Worm (Caenorhabditis elegans) whole organism, L4/young adult: ENCODE results near the gene srh-15.

Experiments used
- W03F9.2 ChIP-seq: fragments of 150-350 bp; optimal IDR thresholded peaks from 2 replicates; lab custom pipeline; 2014; ENCODE audit warnings: missing biosample characterization, missing genetic modification characterization
- dao-5 ChIP-seq: sonication (generic microtip); optimal IDR thresholded peaks from 2 replicates; lab custom pipeline; 2016; ENCODE audit warnings: missing genotype, missing genetic modification characterization, moderate library complexity, missing compliant biosample characterization
- him-1 ChIP-seq: sonication (generic microtip); optimal IDR thresholded peaks from 2 replicates; lab custom pipeline; 2016; ENCODE audit warnings: missing genotype, missing genetic modification reagents, missing genetic modification characterization, missing compliant biosample characterization

The srh-15 gene

DNA sequence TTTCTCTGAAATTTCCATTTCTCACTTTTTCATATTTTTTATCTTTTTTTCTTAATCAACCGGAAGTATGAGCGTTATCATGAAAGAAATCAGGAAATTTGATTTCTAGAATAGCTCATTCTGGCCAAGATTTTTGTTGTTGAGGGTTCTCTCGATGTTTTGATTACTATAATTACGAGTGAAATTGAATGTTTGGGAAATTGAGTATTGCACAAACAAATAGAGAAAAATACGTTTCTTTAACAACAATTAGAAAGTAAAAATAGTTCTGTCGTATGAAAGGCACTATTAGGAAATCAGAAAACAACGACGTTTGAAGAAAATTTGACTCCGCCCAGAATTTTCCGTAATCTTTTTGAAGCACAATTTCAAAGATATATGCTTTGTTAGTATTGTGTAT, 21.4 kb upstream of the srh-15 start:
- TF ChIP-seq dao-5 (tag; lab: Kevin White, UChicago) (no peak), W03F9.2 (tag; lab: Kevin White, UChicago) (no peak), him-1 (tag; lab: Kevin White, UChicago) (no peak)

ce11 chrV:13300492-13300891, 20.3 kb upstream of the srh-15 start:
- TF ChIP-seq W03F9.2 (tag; lab: Kevin White, UChicago) (no peak), him-1 (tag; lab: Kevin White, UChicago) (no peak), dao-5 (tag; lab: Kevin White, UChicago) (no peak)

DNA sequence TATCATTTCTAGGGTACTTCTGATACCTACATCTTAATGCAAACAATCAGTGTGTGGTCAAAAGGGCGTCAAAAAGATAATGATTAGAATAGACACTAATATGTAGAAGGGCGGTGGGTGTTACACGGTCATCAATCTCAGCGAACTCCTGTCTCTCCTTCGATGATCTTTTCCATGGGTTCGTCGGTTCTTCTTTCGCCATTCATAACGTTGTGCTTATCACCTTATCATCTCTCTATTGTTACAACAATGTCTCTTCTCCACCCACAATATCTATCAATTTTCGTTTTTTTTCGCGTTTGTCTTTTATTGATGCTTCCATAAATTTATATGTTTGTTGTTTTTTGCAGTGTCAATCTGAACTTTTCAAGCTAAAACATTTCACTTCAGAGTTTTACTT, 19.3 kb upstream of the srh-15 start, which contains the start of gene ceh-79:
ceh-79 (plus strand) TSS at position 391 of the 400 bp plus-strand sequence.
- no peak for TF ChIP-seq him-1 (tag; lab: Kevin White, UChicago)
- TF ChIP-seq dao-5 (tag; lab: Kevin White, UChicago) = no peak
- no peak for TF ChIP-seq W03F9.2 (tag; lab: Kevin White, UChicago)

DNA sequence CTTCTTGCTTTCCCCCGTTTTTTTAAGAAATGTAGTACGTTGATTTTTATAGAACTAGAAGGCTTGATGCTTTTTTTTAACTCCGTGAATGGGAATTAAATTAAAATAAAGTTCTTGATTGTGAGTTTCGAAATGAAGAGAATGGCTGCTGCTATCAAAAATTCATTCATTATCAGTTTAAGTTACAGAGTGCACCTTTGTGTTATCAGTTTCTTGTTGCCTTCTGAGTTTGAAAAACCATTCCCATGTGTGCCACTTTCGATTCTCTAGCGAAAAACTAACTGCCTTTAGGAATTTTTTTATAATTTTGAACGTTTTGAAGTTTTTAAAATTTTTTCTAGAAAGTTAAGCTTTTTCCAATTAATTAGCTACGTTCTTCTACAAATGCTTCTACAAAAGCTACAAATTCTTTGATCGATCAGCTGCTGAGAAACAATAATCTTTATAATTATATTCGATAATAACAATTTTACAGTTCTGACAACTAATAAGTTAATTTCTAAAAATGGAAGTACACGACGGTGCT, 16.1 kb upstream of the srh-15 start, which contains the start of gene C26E1.2:
C26E1.2 (plus strand) TSS at position 476 of the 526 bp plus-strand sequence.
- TF ChIP-seq dao-5 (tag; lab: Kevin White, UChicago) (no peak), him-1 (tag; lab: Kevin White, UChicago) (no peak), W03F9.2 (tag; lab: Kevin White, UChicago) (no peak)

DNA sequence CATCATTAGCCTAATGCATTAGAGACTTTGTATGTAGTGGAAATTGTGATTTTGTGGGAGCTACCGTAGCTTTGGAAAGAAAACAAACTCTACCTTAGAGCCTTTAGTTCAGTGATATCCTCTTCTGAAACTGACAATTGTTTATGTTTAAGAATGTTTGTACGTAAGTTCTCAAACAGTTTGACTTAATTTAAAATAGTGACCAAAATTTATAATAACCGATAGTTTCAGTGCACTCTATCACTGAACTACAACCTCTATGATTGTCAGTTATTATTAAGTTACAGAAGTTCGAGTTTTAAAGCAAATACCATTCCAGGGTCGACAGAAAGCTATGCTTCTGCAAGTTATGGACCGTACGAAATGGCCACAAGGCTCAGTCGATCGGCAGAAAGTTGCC, 12.2 kb upstream of the srh-15 start, which contains the start of gene C50B6.1:
C50B6.1 (plus strand) TSS at position 301 of the 400 bp plus-strand sequence.
- TF ChIP-seq W03F9.2 (tag; lab: Kevin White, UChicago) (no peak), him-1 (tag; lab: Kevin White, UChicago) (no peak), dao-5 (tag; lab: Kevin White, UChicago) (no peak)

- no peak for TF ChIP-seq dao-5 (tag; lab: Kevin White, UChicago)
- no peak for TF ChIP-seq W03F9.2 (tag; lab: Kevin White, UChicago)
- no peak for TF ChIP-seq him-1 (tag; lab: Kevin White, UChicago)
Observed at ce11 chrV:13309806-13310205, 11.0 kb upstream of the srh-15 start.

- TF ChIP-seq dao-5 (tag; lab: Kevin White, UChicago) (no peak), W03F9.2 (tag; lab: Kevin White, UChicago) (peak; percentile 52)
Observed at ce11 chrV:13312210-13312676, 8.5 kb upstream of the srh-15 start, which contains the start of gene nasp-2. TSS of gene nasp-2 (minus strand) at chrV:13312260.

- no peak for TF ChIP-seq him-1 (tag; lab: Kevin White, UChicago)
- peak; percentile 78 for TF ChIP-seq W03F9.2 (tag; lab: Kevin White, UChicago)
Observed at ce11 chrV:13313045-13313623, 7.6 kb upstream of the srh-15 start, which contains the start of gene C50B6.3. TSS of gene C50B6.3 (plus strand) at chrV:13313573.

DNA sequence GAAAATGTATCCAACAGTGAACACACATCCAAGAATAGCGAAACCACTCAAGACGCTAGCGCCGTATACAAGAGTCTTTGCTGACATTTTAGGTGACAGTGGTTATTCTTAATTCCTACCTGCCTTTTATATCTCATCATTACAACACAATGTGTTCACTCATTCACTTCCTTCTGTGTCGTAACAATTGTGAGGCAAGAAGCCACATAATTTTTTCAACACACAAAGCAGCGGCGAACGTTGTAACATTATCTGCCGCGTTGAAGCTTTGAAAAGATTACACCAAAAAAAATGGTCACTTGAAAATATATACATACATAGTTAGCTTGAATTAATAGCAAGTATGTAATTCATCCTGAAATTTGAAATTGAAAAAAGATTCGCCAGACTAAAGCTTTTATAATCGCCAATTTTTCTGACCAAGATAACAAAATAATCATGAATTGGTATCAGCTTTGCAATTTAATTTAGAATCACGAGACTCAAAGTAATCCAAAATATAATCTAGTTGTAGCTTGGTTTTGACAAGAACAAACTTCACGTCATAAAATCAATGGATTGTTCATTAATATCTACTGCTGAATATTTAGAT, 2.8 kb upstream of the srh-15 start, which contains the start of the genes col-161 and srh-18:
col-161 (minus strand) TSS at position 101 of the 592 bp plus-strand sequence.
srh-18 (plus strand) TSS at position 542 of the 592 bp plus-strand sequence.
- TF ChIP-seq him-1 (tag; lab: Kevin White, UChicago) (no peak), W03F9.2 (tag; lab: Kevin White, UChicago) (no peak), dao-5 (tag; lab: Kevin White, UChicago) (no peak)

ce11 chrV:13324933-13325760, 4.4 kb downstream of the srh-15 start, which contains the start of gene C50B6.7:
TSS of gene C50B6.7 (minus strand) at chrV:13324983.
- TF ChIP-seq dao-5 (tag; lab: Kevin White, UChicago) = no peak
- no peak for TF ChIP-seq him-1 (tag; lab: Kevin White, UChicago)
- TF ChIP-seq W03F9.2 (tag; lab: Kevin White, UChicago) = no peak

DNA sequence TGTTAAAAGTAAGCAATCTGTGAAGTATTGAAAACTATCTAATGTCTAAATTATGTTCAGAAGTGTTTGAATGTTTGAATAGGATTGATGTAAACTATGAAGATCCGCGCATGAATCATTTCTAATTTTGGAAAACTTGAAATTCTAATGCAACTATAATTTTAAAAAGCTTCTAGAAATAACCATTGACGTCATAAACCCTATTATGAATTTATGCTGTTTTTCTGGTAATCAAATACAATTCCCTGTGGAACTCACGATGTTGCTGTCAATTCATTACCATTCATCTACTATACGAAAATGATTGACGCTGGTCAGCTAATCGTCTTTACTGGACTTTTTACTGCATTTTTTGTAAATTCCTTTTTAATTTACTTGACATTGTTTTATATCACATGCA, 6.7 kb downstream of the srh-15 start, which contains the start of gene str-37:
str-37 (plus strand) TSS at position 301 of the 400 bp plus-strand sequence.
- TF ChIP-seq dao-5 (tag; lab: Kevin White, UChicago) (no peak), him-1 (tag; lab: Kevin White, UChicago) (no peak), W03F9.2 (tag; lab: Kevin White, UChicago) (no peak)

DNA sequence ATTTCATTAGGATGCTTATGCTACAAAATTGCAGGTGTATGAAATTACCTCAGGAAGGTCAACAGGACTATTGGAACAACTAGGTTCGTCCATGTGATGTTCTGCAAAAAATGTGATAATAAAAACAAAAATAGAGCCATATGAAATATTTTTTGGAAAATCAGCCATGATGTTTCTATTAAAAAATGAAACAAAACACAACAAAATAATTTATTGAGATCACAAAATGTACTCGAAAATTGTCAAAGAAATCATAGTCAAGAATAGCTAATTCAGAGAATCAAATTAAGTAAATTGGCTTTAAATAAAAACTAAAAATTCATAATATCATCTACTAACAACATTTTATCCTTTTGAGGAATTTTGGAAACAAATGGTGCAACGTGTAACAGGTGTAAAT, 10.1 kb downstream of the srh-15 start, which contains the start of gene nhr-129:
nhr-129 (minus strand) TSS at position 101 of the 400 bp plus-strand sequence.
- TF ChIP-seq him-1 (tag; lab: Kevin White, UChicago) (no peak), dao-5 (tag; lab: Kevin White, UChicago) (no peak), W03F9.2 (tag; lab: Kevin White, UChicago) (no peak)
